Fruit fly (Drosophila melanogaster) whole organism, wandering third instar larva: ENCODE data around the gene IP3K2.

Source experiments
- Abd-B ChIP-seq: fragments of >200 bp; optimal IDR thresholded peaks from 2 replicates; lab custom pipeline; 2017; ENCODE audit warnings: missing biosample characterization, missing genetic modification characterization
- CG32264 ChIP-seq: fragments of 200-800 bp; sonication (Bioruptor generic); optimal IDR thresholded peaks from 2 replicates; lab custom pipeline; 2016; ENCODE audit warnings: missing biosample characterization, missing genetic modification characterization
- CG9705 ChIP-seq: fragments of 200-800 bp; sonication (Bioruptor generic); optimal IDR thresholded peaks from 2 replicates; lab custom pipeline; 2018; ENCODE audit warnings: missing biosample characterization, mild to moderate bottlenecking, missing genetic modification characterization
- CrebA ChIP-seq: fragments of 200-800 bp; sonication (Bioruptor generic); optimal IDR thresholded peaks from 2 replicates; lab custom pipeline; 2016; ENCODE audit warnings: missing biosample characterization, mild to moderate bottlenecking, missing genetic modification characterization, borderline replicate concordance
- Dfd ChIP-seq: fragments of >200 bp; optimal IDR thresholded peaks from 2 replicates; lab custom pipeline; 2017; ENCODE audit warnings: missing biosample characterization, missing genetic modification characterization
- Dif ChIP-seq: fragments of 200-275, 200-300 bp; sonication (Bioruptor generic); optimal IDR thresholded peaks from 2 replicates; lab custom pipeline; 2018; ENCODE audit warnings: missing biosample characterization, missing genetic modification characterization; ENCODE audit not compliant: partially characterized antibody
- GATAd ChIP-seq: sonication (Bioruptor generic); optimal IDR thresholded peaks from 2 replicates; lab custom pipeline; 2016; ENCODE audit warnings: missing biosample characterization, missing genetic modification characterization
- HLH106 ChIP-seq: fragments of 200-800 bp; optimal IDR thresholded peaks from 3 replicates; lab custom pipeline; 2019; ENCODE audit warnings: missing biosample characterization, mild to moderate bottlenecking, missing genetic modification characterization, moderate library complexity
- Hnf4 ChIP-seq: fragments of 200-800 bp; sonication (Bioruptor generic); optimal IDR thresholded peaks from 2 replicates; lab custom pipeline; 2016; ENCODE audit warnings: missing biosample characterization, mild to moderate bottlenecking, missing genetic modification characterization
- Hr78 ChIP-seq: fragments of >200 bp; optimal IDR thresholded peaks from 2 replicates; lab custom pipeline; 2017; ENCODE audit warnings: missing biosample characterization, missing genetic modification characterization
- Hr83 ChIP-seq: fragments of 200-300 bp; sonication (Bioruptor generic); optimal IDR thresholded peaks from 2 replicates; lab custom pipeline; 2016; ENCODE audit warnings: missing biosample characterization, mild to moderate bottlenecking, missing genetic modification characterization, moderate library complexity; ENCODE audit not compliant: poor library complexity, severe bottlenecking
- Jra ChIP-seq: sonication (Bioruptor generic); optimal IDR thresholded peaks from 2 replicates; lab custom pipeline; 2016; ENCODE audit warnings: missing biosample characterization, missing genetic modification characterization
- Mio ChIP-seq: sonication (Bioruptor generic); optimal IDR thresholded peaks from 2 replicates; lab custom pipeline; 2016; ENCODE audit warnings: missing biosample characterization, missing genetic modification characterization
- Myc ChIP-seq: fragments of >200 bp; optimal IDR thresholded peaks from 2 replicates; lab custom pipeline; 2017
- N ChIP-seq: fragments of >200 bp; optimal IDR thresholded peaks from 2 replicates; lab custom pipeline; 2018; ENCODE audit warnings: missing biosample characterization, missing external identifiers, missing genetic modification characterization
- OdsH ChIP-seq: fragments of 200-800 bp; sonication (Bioruptor generic); optimal IDR thresholded peaks from 2 replicates; lab custom pipeline; 2016; ENCODE audit warnings: missing biosample characterization, mild to moderate bottlenecking, missing genetic modification characterization
- Rel ChIP-seq, 2 experiments: fragments of 200-800 bp; sonication (Bioruptor generic) in 1 of 2; optimal IDR thresholded peaks; 2 replicates in 1 of 2; 3 replicates in 1 of 2; lab custom pipeline; 2016 to 2019; ENCODE audit warnings: mild to moderate bottlenecking in 2 of 2, missing biosample characterization in 2 of 2, missing genetic modification characterization in 2 of 2, moderate library complexity in 1 of 2
- Sp1 ChIP-seq: fragments of 200-800 bp; sonication (Bioruptor generic); optimal IDR thresholded peaks from 3 replicates; lab custom pipeline; 2019; ENCODE audit warnings: missing biosample characterization, mild to moderate bottlenecking, missing genetic modification characterization, moderate library complexity
- Vsx2 ChIP-seq: fragments of 200-300, 225-300 bp; sonication (Bioruptor generic); optimal IDR thresholded peaks from 2 replicates; lab custom pipeline; 2018; ENCODE audit warnings: missing biosample characterization, missing genetic modification characterization; ENCODE audit not compliant: partially characterized antibody
- br ChIP-seq: fragments of 200-800 bp; sonication (Bioruptor generic); optimal IDR thresholded peaks from 2 replicates; lab custom pipeline; 2016; ENCODE audit warnings: missing biosample characterization, missing genetic modification characterization
- brk ChIP-seq: fragments of 200-800 bp; sonication (Bioruptor generic); optimal IDR thresholded peaks from 2 replicates; lab custom pipeline; 2016; ENCODE audit warnings: missing biosample characterization, mild to moderate bottlenecking, missing genetic modification characterization
- dl ChIP-seq, 2 experiments: fragments of 175-275, 200-275 bp in 1 of 2; fragments of 200-275 bp in 1 of 2; sonication (Bioruptor generic); optimal IDR thresholded peaks; lab custom pipeline; 2018; ENCODE audit warnings: mild to moderate bottlenecking in 2 of 2, missing biosample characterization in 2 of 2, missing genetic modification characterization in 2 of 2, moderate library complexity in 2 of 2; ENCODE audit not compliant: partially characterized antibody in 2 of 2, insufficient read depth in 1 of 2
- dmrt93B ChIP-seq: fragments of 200-800 bp; sonication (Bioruptor generic); optimal IDR thresholded peaks from 2 replicates; lab custom pipeline; 2018; ENCODE audit warnings: missing biosample characterization, mild to moderate bottlenecking, missing genetic modification characterization
- dsf ChIP-seq: sonication (Bioruptor generic); optimal IDR thresholded peaks from 2 replicates; lab custom pipeline; 2016; ENCODE audit warnings: missing biosample characterization, missing genetic modification characterization, borderline replicate concordance
- ey ChIP-seq: fragments of 200-800 bp; sonication (Bioruptor generic); optimal IDR thresholded peaks from 2 replicates; lab custom pipeline; 2016; ENCODE audit warnings: missing biosample characterization, missing genetic modification characterization
- foxo ChIP-seq, 2 experiments: fragments of 200-800 bp; sonication (Bioruptor generic); optimal IDR thresholded peaks; 2 replicates in 1 of 2; 3 replicates in 1 of 2; lab custom pipeline; 2016 to 2017; ENCODE audit warnings: missing biosample characterization in 2 of 2, missing genetic modification characterization in 2 of 2
- fru ChIP-seq: fragments of 200-800 bp; sonication (Bioruptor generic); optimal IDR thresholded peaks from 3 replicates; lab custom pipeline; 2016; ENCODE audit warnings: missing biosample characterization, mild to moderate bottlenecking, missing genetic modification characterization
- h ChIP-seq: fragments of 200-800 bp; sonication (Bioruptor generic); optimal IDR thresholded peaks from 3 replicates; lab custom pipeline; 2016; ENCODE audit warnings: missing biosample characterization, mild to moderate bottlenecking, missing genetic modification characterization
- jim ChIP-seq: fragments of 175-275, 200-325 bp; sonication (Bioruptor generic); optimal IDR thresholded peaks from 2 replicates; lab custom pipeline; 2016; ENCODE audit warnings: missing biosample characterization, mild to moderate bottlenecking, missing genetic modification characterization
- lola ChIP-seq: fragments of >200 bp; optimal IDR thresholded peaks from 2 replicates; lab custom pipeline; 2017; ENCODE audit warnings: missing biosample characterization, missing genetic modification characterization
- pan ChIP-seq: fragments of >200 bp; optimal IDR thresholded peaks from 2 replicates; lab custom pipeline; 2017
- psq ChIP-seq: fragments of 200-800 bp; sonication (Bioruptor generic); optimal IDR thresholded peaks from 3 replicates; lab custom pipeline; 2017; ENCODE audit warnings: missing biosample characterization, mild to moderate bottlenecking, missing genetic modification characterization, moderate library complexity
- rgr ChIP-seq: fragments of 200-800 bp; sonication (Bioruptor generic); optimal IDR thresholded peaks from 3 replicates; lab custom pipeline; 2016; ENCODE audit warnings: missing biosample characterization, mild to moderate bottlenecking, missing genetic modification characterization
- sage ChIP-seq: fragments of 200-800 bp; sonication (Bioruptor generic); optimal IDR thresholded peaks from 2 replicates; lab custom pipeline; 2016; ENCODE audit warnings: missing biosample characterization, mild to moderate bottlenecking, missing genetic modification characterization
- sv ChIP-seq: fragments of 200-800 bp; sonication (Bioruptor generic); optimal IDR thresholded peaks from 3 replicates; lab custom pipeline; 2016; ENCODE audit warnings: missing biosample characterization, missing genetic modification characterization
- tai ChIP-seq: sonication (Bioruptor generic); optimal IDR thresholded peaks from 2 replicates; lab custom pipeline; 2016; ENCODE audit warnings: missing biosample characterization, missing genetic modification characterization
- usp ChIP-seq: fragments of >200 bp; optimal IDR thresholded peaks from 2 replicates; lab custom pipeline; 2017; ENCODE audit warnings: missing biosample characterization, missing genetic modification characterization
- woc ChIP-seq: sonication (Bioruptor generic); optimal IDR thresholded peaks from 2 replicates; lab custom pipeline; 2016; ENCODE audit warnings: missing biosample characterization, mild to moderate bottlenecking, missing genetic modification characterization

The IP3K2 gene

DNA sequence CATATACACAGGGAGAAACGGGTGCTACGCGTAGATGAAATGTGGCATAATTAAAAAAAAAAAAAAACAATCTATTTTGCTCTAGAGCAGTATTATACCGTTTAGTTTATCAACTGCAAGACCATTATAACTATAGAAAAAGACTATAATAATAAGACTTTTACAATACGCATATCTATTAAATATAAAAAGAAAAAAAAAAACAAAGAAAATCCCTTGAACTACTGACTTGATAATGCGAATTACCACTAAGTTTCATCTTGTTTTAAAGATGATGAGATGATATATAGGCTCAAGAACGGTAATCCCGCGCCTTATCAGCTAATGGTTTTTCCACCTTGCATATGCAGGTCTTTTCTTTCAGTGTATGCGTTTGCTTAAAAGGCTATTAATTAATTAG, 3.8 kb downstream of the IP3K2 start:
- TF ChIP-seq psq (GFP tag; lab: Kevin White, UChicago) (peak; percentile 45), rgr (GFP tag; lab: Kevin White, UChicago) (peak; percentile 20), Hnf4 (GFP tag; lab: Kevin White, UChicago) (peak; percentile 12), Abd-B (GFP tag; lab: Kevin White, UChicago) (no peak), ey (GFP tag; lab: Kevin White, UChicago) (peak; percentile 14), Sp1 (peak; percentile 54), foxo (GFP tag; optimal IDR thresholded peaks at IDR 0.05; lab: Kevin White, UChicago) (peak in 1 of 2 experiments; percentile 58), usp (no peak), sage (GFP tag; lab: Kevin White, UChicago) (no peak), fru (GFP tag; lab: Kevin White, UChicago) (peak; percentile 42), OdsH (GFP tag; lab: Kevin White, UChicago) (peak; percentile 48), h (GFP tag; lab: Kevin White, UChicago) (peak; percentile 33), HLH106 (tag; lab: Kevin White, UChicago) (peak; percentile 35)

dm6 chrX:13310764-13311163, 7.3 kb downstream of the IP3K2 start:
- TF ChIP-seq OdsH (GFP tag; lab: Kevin White, UChicago): no peak
- peak; percentile 38 for TF ChIP-seq Hr83 (GFP tag; lab: Kevin White, UChicago)
- TF ChIP-seq h (GFP tag; lab: Kevin White, UChicago): peak; percentile 37
- TF ChIP-seq ey (GFP tag; lab: Kevin White, UChicago): no peak
- no peak for TF ChIP-seq Rel (GFP tag; optimal IDR thresholded peaks at IDR 0.05; lab: Kevin White, UChicago)
- peak; percentile 49 for TF ChIP-seq Rel (tag; optimal IDR thresholded peaks at IDR 0.05; lab: Kevin White, UChicago)
- peak; percentile 20 for TF ChIP-seq br (GFP tag; lab: Kevin White, UChicago)
- TF ChIP-seq Jra (GFP tag; lab: Kevin White, UChicago): no peak

- TF ChIP-seq dmrt93B (peak; percentile 47), brk (GFP tag; lab: Kevin White, UChicago) (no peak), Jra (GFP tag; lab: Kevin White, UChicago) (no peak), rgr (GFP tag; lab: Kevin White, UChicago) (peak; percentile 41), foxo (GFP tag; optimal IDR thresholded peaks at IDR 0.05; lab: Kevin White, UChicago) (peak in 1 of 2 experiments; percentile 56), ey (GFP tag; lab: Kevin White, UChicago) (peak; percentile 49), usp (no peak), Mio (GFP tag; lab: Kevin White, UChicago) (no peak), woc (peak; percentile 14), Sp1 (peak; percentile 74), jim (GFP tag; lab: Kevin White, UChicago) (no peak), pan (no peak), CG9705 (GFP tag; lab: Kevin White, UChicago) (no peak), CrebA (GFP tag; lab: Kevin White, UChicago) (no peak), Hr78 (no peak), Dfd (GFP tag; lab: Kevin White, UChicago) (no peak), Myc (lab: Kevin White, UChicago) (no peak), GATAd (GFP tag; lab: Kevin White, UChicago) (no peak), dl (GFP tag; optimal IDR thresholded peaks at IDR 0.05; lab: Kevin White, UChicago; ENCODE audit: insufficient read depth in 1 of 2, partially characterized antibody in 2 of 2) (no peak), tai (GFP tag; lab: Kevin White, UChicago) (no peak), N (GFP tag; lab: Kevin White, UChicago) (no peak), Dif (GFP tag; lab: Kevin White, UChicago) (no peak), HLH106 (tag; lab: Kevin White, UChicago) (peak; percentile 75), psq (GFP tag; lab: Kevin White, UChicago) (peak; percentile 35), br (GFP tag; lab: Kevin White, UChicago) (peak; percentile 31), lola (GFP tag; lab: Kevin White, UChicago) (no peak), dsf (GFP tag; lab: Kevin White, UChicago) (no peak), Rel (GFP tag; optimal IDR thresholded peaks at IDR 0.05; lab: Kevin White, UChicago) (no peak), Rel (tag; optimal IDR thresholded peaks at IDR 0.05; lab: Kevin White, UChicago) (peak; percentile 5), Hnf4 (GFP tag; lab: Kevin White, UChicago) (peak; percentile 14), OdsH (GFP tag; lab: Kevin White, UChicago) (peak; percentile 20), h (GFP tag; lab: Kevin White, UChicago) (peak; percentile 47), Hr83 (GFP tag; lab: Kevin White, UChicago) (no peak), CG32264 (GFP tag; lab: Kevin White, UChicago) (no peak), sage (GFP tag; lab: Kevin White, UChicago) (no peak), fru (GFP tag; lab: Kevin White, UChicago) (peak; percentile 53), Abd-B (GFP tag; lab: Kevin White, UChicago) (no peak), sv (GFP tag; lab: Kevin White, UChicago) (no peak), Vsx2 (GFP tag; lab: Kevin White, UChicago) (no peak)
- TF ChIP-seq, all 38 proteins: peak for 14
These were observed 8.8 kb downstream of the IP3K2 start for dm6 chrX:13312200-13312599.
